Worm (Caenorhabditis elegans): ENCODE measurements around the gene lrx-1.

Gene lrx-1

ce11 chrV:12252272-12252671 is at the start of gene lrx-1:
Gene lrx-1 (plus strand): TSS chrV:12252572.
- TF ChIP-seq lin-39 (tag; optimal IDR thresholded peaks at IDR 0.05) (no peak), spr-3 (GFP tag; optimal IDR thresholded peaks at IDR 0.05) (no peak), nhr-42 (GFP tag; IDR thresholded peaks at IDR 0.05) (no peak), mxl-2 (GFP tag; conservative IDR thresholded peaks at IDR 0.05) (no peak)

ce11 chrV:12208678-12209077 is 43.7 kb upstream of the lrx-1 start:
- TF ChIP-seq lin-1 (GFP tag; IDR thresholded peaks at IDR 0.05) = no peak
- peak; percentile 87 for TF ChIP-seq dmd-6 (GFP tag; IDR thresholded peaks at IDR 0.05)
- peak in 1 of 2 experiments; percentile 58 for TF ChIP-seq unc-62 (GFP tag; optimal IDR thresholded peaks at IDR 0.05 in 1 of 2)
- no peak for TF ChIP-seq unc-62 (tag; optimal IDR thresholded peaks at IDR 0.05)
- TF ChIP-seq daf-16 (GFP tag; optimal IDR thresholded peaks at IDR 0.05) = peak in 1 of 2 experiments; percentile 65
- no peak for TF ChIP-seq daf-16 (tag; optimal IDR thresholded peaks at IDR 0.05)
- TF ChIP-seq dve-1 (tag; optimal IDR thresholded peaks at IDR 0.05; ENCODE audit: insufficient read depth) = peak; percentile 15
- no peak for TF ChIP-seq egl-43 (GFP tag; IDR thresholded peaks at IDR 0.05)
- TF ChIP-seq pqm-1 (tag; optimal IDR thresholded peaks at IDR 0.05) = peak; percentile 3

ce11 chrV:12209951-12210350 is 42.4 kb upstream of the lrx-1 start:
- TF ChIP-seq Y5F2A.4 (GFP tag; optimal IDR thresholded peaks at IDR 0.05) = no peak
- TF ChIP-seq ceh-20 (GFP tag; IDR thresholded peaks at IDR 0.05) = no peak
- TF ChIP-seq ces-1 (GFP tag; optimal IDR thresholded peaks at IDR 0.05) = peak; percentile 34

DNA sequence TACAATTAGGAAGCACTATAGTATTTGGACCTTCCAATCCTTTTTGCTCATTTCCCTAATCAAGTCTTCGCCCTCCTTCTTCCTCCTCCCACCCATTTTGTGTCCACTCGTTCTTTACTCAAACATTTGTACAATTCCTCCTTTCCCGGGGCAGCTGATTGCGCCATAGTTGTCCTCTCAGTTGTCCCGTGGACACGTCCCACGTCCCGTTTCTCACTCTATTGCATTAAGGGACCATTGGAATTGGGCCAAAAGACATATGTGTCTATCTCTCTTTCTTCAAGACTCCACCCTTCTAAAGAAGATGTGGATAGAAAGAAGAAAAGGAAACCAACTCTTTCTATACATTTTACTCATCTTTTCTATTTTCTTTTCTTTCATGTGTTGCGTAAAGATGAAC is 41.3 kb upstream of the lrx-1 start:
- TF ChIP-seq nhr-76 (tag; optimal IDR thresholded peaks at IDR 0.05) (no peak), aha-1 (tag) (peak; percentile 78), ceh-44 (GFP tag; IDR thresholded peaks at IDR 0.05) (no peak), php-3 (GFP tag; IDR thresholded peaks at IDR 0.05) (no peak), aly-2 (tag; optimal IDR thresholded peaks at IDR 0.05) (no peak), ces-1 (GFP tag; optimal IDR thresholded peaks at IDR 0.05) (peak; percentile 21), gei-8 (GFP tag; optimal IDR thresholded peaks at IDR 0.05) (no peak)

DNA sequence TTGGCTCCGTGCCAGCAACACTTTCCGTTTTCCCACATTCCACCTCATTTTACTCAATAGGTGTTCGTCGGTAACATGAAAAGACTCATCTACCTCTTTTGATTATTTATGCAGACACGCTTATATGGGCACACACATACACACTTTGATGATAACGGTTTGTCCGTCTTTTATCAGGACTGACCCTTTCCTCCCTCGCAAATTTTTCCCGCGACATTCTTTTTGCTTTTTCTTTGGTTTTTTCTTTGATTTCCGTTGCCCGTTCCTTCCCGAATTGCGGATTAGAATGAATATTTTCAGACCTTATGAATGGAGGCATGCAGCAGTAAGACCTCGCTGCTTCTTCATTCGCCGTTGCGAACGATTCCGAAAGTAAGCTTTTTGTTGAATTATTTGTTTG is 39.3 kb upstream of the lrx-1 start, which contains the start of gene vab-8:
TSS of gene vab-8 (plus strand) at position 301 of the 400 bp plus-strand sequence.
- TF ChIP-seq pqm-1 (tag; optimal IDR thresholded peaks at IDR 0.05) (peak; percentile 34), dmd-6 (GFP tag; IDR thresholded peaks at IDR 0.05) (peak; percentile 39; the same call in 1 of the 2 replicates), nhr-28 (tag; optimal IDR thresholded peaks at IDR 0.05) (peak; percentile 46), hlh-11 (tag; optimal IDR thresholded peaks at IDR 0.05) (peak; percentile 7), dmd-9 (GFP tag; IDR thresholded peaks at IDR 0.05) (no peak)

ce11 chrV:12233425-12233824 is 18.9 kb upstream of the lrx-1 start:
- TF ChIP-seq lin-1 (GFP tag; IDR thresholded peaks at IDR 0.05) (no peak), nhr-48 (tag; optimal IDR thresholded peaks at IDR 0.05) (no peak), hlh-11 (tag; optimal IDR thresholded peaks at IDR 0.05) (peak; percentile 65), nhr-11 (tag; optimal IDR thresholded peaks at IDR 0.05) (peak; percentile 26), spr-1 (tag; optimal IDR thresholded peaks at IDR 0.05) (no peak), daf-16 (GFP tag; optimal IDR thresholded peaks at IDR 0.05) (peak in 1 of 2 experiments; percentile 35), daf-16 (tag; optimal IDR thresholded peaks at IDR 0.05) (no peak), zfp-3 (GFP tag; conservative IDR thresholded peaks at IDR 0.05) (no peak), R02D3.7 (tag; optimal IDR thresholded peaks at IDR 0.05) (no peak), saeg-2 (GFP tag; IDR thresholded peaks at IDR 0.05) (no peak), unc-62 (GFP tag; optimal IDR thresholded peaks at IDR 0.05 in 1 of 2) (peak in 1 of 2 experiments; percentile 44), unc-62 (tag; optimal IDR thresholded peaks at IDR 0.05) (no peak), F26F4.8 (GFP tag; conservative IDR thresholded peaks at IDR 0.05) (no peak)
